Fruit fly (Drosophila melanogaster): ENCODE data around the gene nht.

nht gene

dm6 chr2L:15333602-15334080 lies 14.9 kb upstream of the nht start, which contains the start of gene esg (continued):
- TF ChIP-seq CG18011 (GFP tag; optimal IDR thresholded peaks at IDR 0.05) (no peak), peb (GFP tag; IDR thresholded peaks at IDR 0.05) (no peak), CG17802 (tag; optimal IDR thresholded peaks at IDR 0.05) (peak; percentile 60), D (optimal IDR thresholded peaks at IDR 0.05) (peak; percentile 61), D (GFP tag; optimal IDR thresholded peaks at IDR 0.05) (no peak), Max (GFP tag; optimal IDR thresholded peaks at IDR 0.05) (no peak), jumu (GFP tag; optimal IDR thresholded peaks at IDR 0.05) (no peak), Kr (GFP tag; optimal IDR thresholded peaks at IDR 0.05) (peak; percentile 68), CG12104 (GFP tag; optimal IDR thresholded peaks at IDR 0.05) (no peak), rib (GFP tag; IDR thresholded peaks at IDR 0.05) (peak; percentile 24; the same call in 1 of the 2 replicates), Asciz (GFP tag; optimal IDR thresholded peaks at IDR 0.05) (no peak), cg (GFP tag; optimal IDR thresholded peaks at IDR 0.05) (peak; percentile 91), CG14860 (GFP tag; IDR thresholded peaks at IDR 0.05; ENCODE audit: partially characterized antibody) (peak; percentile 25; the same call in 1 of the 3 replicates), insv (GFP tag; optimal IDR thresholded peaks at IDR 0.05) (peak in 1 of 2 experiments; percentile 13), Nf-YC (tag; optimal IDR thresholded peaks at IDR 0.05) (peak; percentile 99)

- no peak for TF ChIP-seq Ptx1 (GFP tag; IDR thresholded peaks at IDR 0.05)
- no peak for TF ChIP-seq sna (GFP tag; IDR thresholded peaks at IDR 0.05; ENCODE audit: partially characterized antibody)
- 0 out of 4 replicates have a peak, but pooled peaks have one; percentile 13 for TF ChIP-seq Dll (GFP tag; IDR thresholded peaks at IDR 0.05; ENCODE audit: partially characterized antibody)
- TF ChIP-seq Deaf1 (tag; optimal IDR thresholded peaks at IDR 0.05) = peak; percentile 34
- TF ChIP-seq CG3163 (GFP tag; optimal IDR thresholded peaks at IDR 0.05) = peak; percentile 97
- peak; percentile 84 for TF ChIP-seq pfk (GFP tag; optimal IDR thresholded peaks at IDR 0.05)
- TF ChIP-seq CG10979 (tag; optimal IDR thresholded peaks at IDR 0.05) = no peak
- peak; percentile 26; the same call in 1 of the 3 replicates for TF ChIP-seq CG34224 (GFP tag; IDR thresholded peaks at IDR 0.05; ENCODE audit: partially characterized antibody)
- TF ChIP-seq Nf-YB (GFP tag; optimal IDR thresholded peaks at IDR 0.05) = peak; percentile 55
- peak; percentile 87 to 94 for TF ChIP-seq Trl (optimal IDR thresholded peaks at IDR 0.05)
- no peak for TF ChIP-seq Trl (GFP tag; optimal IDR thresholded peaks at IDR 0.05)
- TF ChIP-seq CG18262 (tag; optimal IDR thresholded peaks at IDR 0.05) = no peak
- TF ChIP-seq yki (optimal IDR thresholded peaks at IDR 0.05) = peak; percentile 40
- no peak for TF ChIP-seq CG8089 (GFP tag; optimal IDR thresholded peaks at IDR 0.05)
- no peak for TF ChIP-seq ind (GFP tag; optimal IDR thresholded peaks at IDR 0.05)
Measured at dm6 chr2L:15332561-15332960, 13.9 kb upstream of the nht start.

DNA sequence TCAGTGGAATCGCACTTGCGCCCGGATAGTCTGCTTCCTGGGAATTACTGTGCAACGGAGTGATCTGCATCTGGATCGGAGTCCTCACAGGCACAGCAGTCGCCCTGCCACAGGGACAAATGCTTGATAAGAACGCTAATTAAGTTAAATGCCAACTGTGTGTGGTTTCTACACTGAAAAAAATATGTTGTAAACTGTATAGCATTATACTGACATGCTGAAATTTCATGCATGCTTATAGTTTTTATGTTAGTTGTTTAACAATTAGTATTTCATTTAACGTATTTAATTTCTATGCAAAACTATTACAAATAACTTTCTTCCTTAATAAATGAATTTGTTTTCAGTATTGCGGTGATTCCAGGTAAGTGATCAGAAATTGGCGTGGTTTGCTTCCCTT lies 12.7 kb upstream of the nht start:
- no peak for TF ChIP-seq pum (GFP tag; optimal IDR thresholded peaks at IDR 0.05)
- no peak for TF ChIP-seq CG10267 (tag; optimal IDR thresholded peaks at IDR 0.05)
- no peak for TF ChIP-seq pnt (GFP tag; optimal IDR thresholded peaks at IDR 0.05)
- 0 out of 2 replicates have a peak, but pooled peaks have one; percentile 9 for TF ChIP-seq CG4404 (GFP tag; IDR thresholded peaks at IDR 0.05)
- TF ChIP-seq CG7271 (tag; optimal IDR thresholded peaks at IDR 0.05) = peak; percentile 29
- TF ChIP-seq Rx (GFP tag; IDR thresholded peaks at IDR 0.05) = no peak
- no peak for TF ChIP-seq D19B (GFP tag; optimal IDR thresholded peaks at IDR 0.05)
- TF ChIP-seq sr (GFP tag; IDR thresholded peaks at IDR 0.05) = no peak
- TF ChIP-seq Sox102F (GFP tag; optimal IDR thresholded peaks at IDR 0.05) = no peak
- TF ChIP-seq Tbp (GFP tag; optimal IDR thresholded peaks at IDR 0.05) = no peak
- no peak for TF ChIP-seq C15 (GFP tag; IDR thresholded peaks at IDR 0.05)
- TF ChIP-seq lola (GFP tag; optimal IDR thresholded peaks at IDR 0.05) = peak in 1 of 3 experiments; percentile 6
- TF ChIP-seq CG4360 (GFP tag; IDR thresholded peaks at IDR 0.05) = no peak
- peak; percentile 1 for TF ChIP-seq phol (tag; optimal IDR thresholded peaks at IDR 0.05)
- TF ChIP-seq bbx (GFP tag; IDR thresholded peaks at IDR 0.05; ENCODE audit: partially characterized antibody) = no peak
- TF ChIP-seq dmrt11E (tag; optimal IDR thresholded peaks at IDR 0.05) = peak; percentile 10
- no peak for TF ChIP-seq CG8290 (GFP tag; optimal IDR thresholded peaks at IDR 0.05)
- no peak for TF ChIP-seq CG8290 (tag; optimal IDR thresholded peaks at IDR 0.05)
- no peak for TF ChIP-seq ash1 (GFP tag; optimal IDR thresholded peaks at IDR 0.05)
- TF ChIP-seq CG17186 (GFP tag; optimal IDR thresholded peaks at IDR 0.05) = no peak
- TF ChIP-seq CG6254 (GFP tag; optimal IDR thresholded peaks at IDR 0.05) = no peak

All from whole organism, embryonic.